Fruit fly (Drosophila melanogaster) whole organism, embryonic: ENCODE data around the gene CG10232.

ENCODE experiments used
- Adf1 ChIP-seq: fragments of 200-800 bp; sonication (Bioruptor generic); IDR thresholded peaks from 2 replicates; pipeline ENCODE4 v1.3.6; 2022; ENCODE audit warnings: missing biosample characterization, missing genetic modification characterization
- Atf-2 ChIP-seq: fragments of 200-800 bp; sonication (Bioruptor generic); optimal IDR thresholded peaks from 2 replicates; lab custom pipeline; 2016; ENCODE audit warnings: missing biosample characterization, missing genetic modification characterization
- B-H1 ChIP-seq: fragments of 200-800 bp; sonication (Bioruptor generic); IDR thresholded peaks from 3 replicates; pipeline ENCODE4 v1.3.6; 2022; ENCODE audit warnings: missing biosample characterization, missing genetic modification characterization
- CG10267 ChIP-seq: fragments of 200-800 bp; sonication (Bioruptor generic); optimal IDR thresholded peaks from 2 replicates; lab custom pipeline; 2018; ENCODE audit warnings: missing biosample characterization, mild to moderate bottlenecking, missing genetic modification characterization, moderate library complexity
- CG11504 ChIP-seq: fragments of 200-800 bp; sonication (Bioruptor generic); optimal IDR thresholded peaks from 3 replicates; lab custom pipeline; 2019; ENCODE audit warnings: missing biosample characterization, mild to moderate bottlenecking, missing genetic modification characterization, moderate library complexity
- CG12299 ChIP-seq: fragments of 200-800 bp; sonication (Bioruptor generic); optimal IDR thresholded peaks from 2 replicates; lab custom pipeline; 2018; ENCODE audit warnings: missing biosample characterization, mild to moderate bottlenecking, missing genetic modification characterization
- CG12744 ChIP-seq: fragments of 200-800 bp; sonication (Bioruptor generic); optimal IDR thresholded peaks from 2 replicates; lab custom pipeline; 2016; ENCODE audit warnings: missing biosample characterization, missing genetic modification characterization
- CG13296 ChIP-seq: fragments of 200-800 bp; sonication (Bioruptor generic); optimal IDR thresholded peaks from 3 replicates; lab custom pipeline; 2018; ENCODE audit warnings: missing biosample characterization, mild to moderate bottlenecking, missing genetic modification characterization
- CG14667 ChIP-seq: fragments of 200-800 bp; sonication (Bioruptor generic); IDR thresholded peaks from 2 replicates; pipeline ENCODE4 v1.3.6; 2022; ENCODE audit warnings: missing biosample characterization, missing genetic modification characterization
- CG14860 ChIP-seq: fragments of 200-800 bp; sonication (Bioruptor generic); IDR thresholded peaks from 3 replicates; pipeline ENCODE4 v1.3.6; 2022; ENCODE audit warnings: missing biosample characterization, missing genetic modification characterization; ENCODE audit not compliant: partially characterized antibody
- CG14965 ChIP-seq: fragments of 200-800 bp; sonication (Bioruptor generic); optimal IDR thresholded peaks from 2 replicates; lab custom pipeline; 2016; ENCODE audit warnings: missing biosample characterization, missing genetic modification characterization, borderline replicate concordance
- CG15269 ChIP-seq: fragments of 200-800 bp; sonication (Bioruptor generic); optimal IDR thresholded peaks from 2 replicates; lab custom pipeline; 2018; ENCODE audit warnings: missing biosample characterization, mild to moderate bottlenecking, missing genetic modification characterization, moderate library complexity
- CG1647 ChIP-seq: fragments of 200-800 bp; sonication (Bioruptor generic); optimal IDR thresholded peaks from 3 replicates; lab custom pipeline; 2016; ENCODE audit warnings: missing biosample characterization, missing genetic modification characterization
- CG31388 ChIP-seq: fragments of 200-800 bp; sonication (Bioruptor generic); optimal IDR thresholded peaks from 2 replicates; lab custom pipeline; 2016; ENCODE audit warnings: missing biosample characterization, missing genetic modification characterization
- CG34376 ChIP-seq: fragments of 200-800 bp; sonication (Bioruptor generic); optimal IDR thresholded peaks from 2 replicates; lab custom pipeline; 2018; ENCODE audit warnings: missing biosample characterization, mild to moderate bottlenecking, missing genetic modification characterization
- CG3838 ChIP-seq: fragments of 200-800 bp; sonication (Bioruptor generic); optimal IDR thresholded peaks from 3 replicates; lab custom pipeline; 2016; ENCODE audit warnings: missing biosample characterization, missing genetic modification characterization
- CG8281 ChIP-seq: fragments of 200-800 bp; sonication (Bioruptor generic); optimal IDR thresholded peaks from 2 replicates; lab custom pipeline; 2018; ENCODE audit warnings: missing biosample characterization, mild to moderate bottlenecking, missing genetic modification characterization, moderate library complexity
- CG8359 ChIP-seq: fragments of 200-800 bp; sonication (Bioruptor generic); optimal IDR thresholded peaks from 2 replicates; lab custom pipeline; 2017; ENCODE audit warnings: missing biosample characterization, mild to moderate bottlenecking, missing genetic modification characterization, borderline replicate concordance
- Dip3 ChIP-seq: fragments of 200-800 bp; sonication (Bioruptor generic); optimal IDR thresholded peaks from 3 replicates; lab custom pipeline; 2016; ENCODE audit warnings: missing biosample characterization, missing genetic modification characterization
- MBD-R2 ChIP-seq: fragments of 200-800 bp; sonication (Bioruptor generic); IDR thresholded peaks from 2 replicates; pipeline ENCODE4 v1.3.6; 2022; ENCODE audit warnings: missing biosample characterization, missing genetic modification characterization
- Max ChIP-seq: fragments of 200-800 bp; sonication (Bioruptor generic); optimal IDR thresholded peaks from 2 replicates; lab custom pipeline; 2016; ENCODE audit warnings: missing biosample characterization, mild to moderate bottlenecking, missing genetic modification characterization
- Mrtf ChIP-seq: fragments of 200-800 bp; sonication (Bioruptor generic); IDR thresholded peaks from 3 replicates; pipeline ENCODE4 v1.3.6; 2022; ENCODE audit warnings: missing biosample characterization, missing genetic modification characterization
- Opbp ChIP-seq: fragments of 200-800 bp; sonication (Bioruptor generic); IDR thresholded peaks from 3 replicates; pipeline ENCODE4 v1.3.6; 2022; ENCODE audit warnings: missing biosample characterization, missing genetic modification characterization; ENCODE audit not compliant: partially characterized antibody
- Ptx1 ChIP-seq: fragments of 200-800 bp; sonication (Bioruptor generic); IDR thresholded peaks from 2 replicates; pipeline ENCODE4 v1.3.6; 2022; ENCODE audit warnings: missing biosample characterization, missing genetic modification characterization
- Ravus ChIP-seq: fragments of 200-800 bp; sonication (Bioruptor generic); IDR thresholded peaks from 2 replicates; pipeline ENCODE4 v1.3.6; 2022; ENCODE audit warnings: missing biosample characterization, missing genetic modification characterization
- Spps ChIP-seq: fragments of 200-800 bp; sonication (Bioruptor generic); optimal IDR thresholded peaks from 2 replicates; lab custom pipeline; 2018; ENCODE audit warnings: missing biosample characterization, mild to moderate bottlenecking, missing genetic modification characterization
- TFAM ChIP-seq: fragments of 200-800 bp; sonication (Bioruptor generic); optimal IDR thresholded peaks from 2 replicates; lab custom pipeline; 2017; ENCODE audit warnings: missing biosample characterization, missing genetic modification characterization, inconsistent platforms
- Xrp1 ChIP-seq: fragments of 200-800 bp; sonication (Bioruptor generic); IDR thresholded peaks from 2 replicates; pipeline ENCODE4 v1.3.6; 2022; ENCODE audit warnings: missing biosample characterization, missing genetic modification characterization
- amos ChIP-seq: fragments of 200-800 bp; sonication (Bioruptor generic); IDR thresholded peaks from 2 replicates; pipeline ENCODE4 v1.3.6; 2022; ENCODE audit warnings: missing biosample characterization, missing genetic modification characterization; ENCODE audit not compliant: partially characterized antibody
- aop ChIP-seq: fragments of 200-800 bp; sonication (Bioruptor generic); IDR thresholded peaks from 2 replicates; pipeline ENCODE4 v1.3.6; 2022; ENCODE audit warnings: missing biosample characterization, missing genetic modification characterization
- bab2 ChIP-seq: fragments of 200-800 bp; sonication (Bioruptor generic); optimal IDR thresholded peaks from 2 replicates; lab custom pipeline; 2016; ENCODE audit warnings: missing biosample characterization, missing genetic modification characterization
- btn ChIP-seq: fragments of 200-800 bp; sonication (Bioruptor generic); optimal IDR thresholded peaks from 2 replicates; lab custom pipeline; 2016; ENCODE audit warnings: missing biosample characterization, missing genetic modification characterization
- cato ChIP-seq: fragments of 200-800 bp; sonication (Bioruptor generic); optimal IDR thresholded peaks from 2 replicates; lab custom pipeline; 2016; ENCODE audit warnings: missing biosample characterization, missing genetic modification characterization, borderline replicate concordance
- caup ChIP-seq: fragments of 200-800 bp; sonication (Bioruptor generic); optimal IDR thresholded peaks from 3 replicates; lab custom pipeline; 2017; ENCODE audit warnings: missing biosample characterization, mild to moderate bottlenecking, missing genetic modification characterization, moderate library complexity; ENCODE audit not compliant: severe bottlenecking
- cg ChIP-seq: fragments of 200-800 bp; sonication (Bioruptor generic); optimal IDR thresholded peaks from 3 replicates; lab custom pipeline; 2019; ENCODE audit warnings: missing biosample characterization, mild to moderate bottlenecking, missing genetic modification characterization, moderate library complexity
- dmrt99B ChIP-seq: fragments of 200-800 bp; sonication (Bioruptor generic); optimal IDR thresholded peaks from 2 replicates; lab custom pipeline; 2018; ENCODE audit warnings: missing biosample characterization, mild to moderate bottlenecking, missing genetic modification characterization, moderate library complexity
- dpn ChIP-seq, 2 experiments: fragments of 200-800 bp; sonication (Bioruptor generic); optimal IDR thresholded peaks; 3 replicates each; lab custom pipeline; 2016; ENCODE audit warnings: missing biosample characterization in 2 of 2, missing genetic modification characterization in 2 of 2
- esg ChIP-seq: fragments of 200-800 bp; sonication (Bioruptor generic); conservative IDR thresholded peaks from 2 replicates; pipeline ENCODE4 v1.3.6; 2022; ENCODE audit warnings: missing biosample characterization, missing genetic modification characterization
- exex ChIP-seq: fragments of 200-800 bp; sonication (Bioruptor generic); optimal IDR thresholded peaks from 4 replicates; lab custom pipeline; 2018; ENCODE audit warnings: missing biosample characterization, mild to moderate bottlenecking, missing genetic modification characterization, moderate library complexity
- gcm ChIP-seq: fragments of 200-800 bp; sonication (Bioruptor generic); optimal IDR thresholded peaks from 2 replicates; lab custom pipeline; 2019; ENCODE audit warnings: missing biosample characterization, mild to moderate bottlenecking, missing genetic modification characterization, moderate library complexity
- grn ChIP-seq: fragments of 200-800 bp; sonication (Bioruptor generic); optimal IDR thresholded peaks from 3 replicates; lab custom pipeline; 2017; ENCODE audit warnings: missing biosample characterization, missing genetic modification characterization
- klu ChIP-seq: fragments of 200-800 bp; sonication (Bioruptor generic); IDR thresholded peaks from 2 replicates; pipeline ENCODE4 v1.3.6; 2022; ENCODE audit warnings: missing biosample characterization, missing genetic modification characterization
- lmd ChIP-seq: fragments of 200-800 bp; sonication (Bioruptor generic); IDR thresholded peaks from 2 replicates; pipeline ENCODE4 v1.3.6; 2022; ENCODE audit warnings: missing biosample characterization, missing genetic modification characterization
- luna ChIP-seq: fragments of 200-800 bp; sonication (Bioruptor generic); optimal IDR thresholded peaks from 2 replicates; lab custom pipeline; 2016; ENCODE audit warnings: missing biosample characterization, missing genetic modification characterization
- mirr ChIP-seq: fragments of 200-800 bp; sonication (Bioruptor generic); optimal IDR thresholded peaks from 3 replicates; lab custom pipeline; 2018; ENCODE audit warnings: missing biosample characterization, mild to moderate bottlenecking, missing genetic modification characterization
- nau ChIP-seq: fragments of 200-800 bp; sonication (Bioruptor generic); optimal IDR thresholded peaks from 3 replicates; lab custom pipeline; 2017; ENCODE audit warnings: missing biosample characterization, mild to moderate bottlenecking, missing genetic modification characterization, missing genetic modification reagents
- otp ChIP-seq: fragments of 200-800 bp; sonication (Bioruptor generic); IDR thresholded peaks from 3 replicates; pipeline ENCODE4, ENCODE4 v1.3.6; 2022; ENCODE audit warnings: missing biosample characterization, missing genetic modification characterization
- sug ChIP-seq: fragments of 200-800 bp; optimal IDR thresholded peaks from 2 replicates; lab custom pipeline; 2019; ENCODE audit warnings: missing biosample characterization, mild to moderate bottlenecking, missing genetic modification characterization, moderate library complexity
- toy ChIP-seq: fragments of 200-800 bp; sonication (Bioruptor generic); IDR thresholded peaks from 2 replicates; pipeline ENCODE4 v1.3.6; 2022; ENCODE audit warnings: missing biosample characterization, missing genetic modification characterization
- twi ChIP-seq: fragments of 200-800 bp; optimal IDR thresholded peaks from 2 replicates; lab custom pipeline; 2019; ENCODE audit warnings: missing biosample characterization, mild to moderate bottlenecking, missing genetic modification characterization, moderate library complexity

Gene CG10232

DNA sequence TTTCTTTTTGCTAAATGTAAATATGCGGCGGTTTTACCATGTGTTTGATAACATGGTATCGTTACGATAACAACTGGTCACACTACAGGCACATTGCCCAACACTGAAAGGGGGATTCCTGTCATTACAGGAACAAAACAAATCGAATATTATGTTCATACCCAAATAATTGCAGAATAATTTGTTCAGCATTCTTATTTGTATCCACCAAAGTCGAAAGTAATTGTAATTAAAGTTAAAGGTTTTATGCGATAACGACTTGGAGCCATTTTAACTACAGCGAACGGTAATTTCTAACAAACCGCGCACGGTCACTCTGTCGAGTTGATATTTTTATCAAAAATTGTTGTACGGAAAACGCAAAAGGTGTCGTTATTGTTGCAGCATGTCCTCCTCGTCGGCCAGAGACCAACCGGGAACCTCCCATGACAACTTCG, 46.0 kb upstream of the CG10232 start, which contains the start of the genes CG10214 and CG10375 (continued):
- TF ChIP-seq sug (tag; lab: Kevin White, UChicago) (peak; percentile 72), CG14667 (GFP tag; lab: Robert Waterston, UW) (no peak), Ravus (GFP tag; lab: Robert Waterston, UW) (no peak), klu (no peak; the same call in 1 of the 2 replicates), dmrt99B (tag; lab: Kevin White, UChicago) (peak; percentile 46), Spps (peak; percentile 44), Mrtf (GFP tag; lab: Robert Waterston, UW) (no peak), CG31388 (GFP tag; lab: Kevin White, UChicago) (peak; percentile 54), nau (GFP tag; lab: Kevin White, UChicago) (no peak), caup (GFP tag; lab: Kevin White, UChicago) (peak; percentile 70), B-H1 (GFP tag; lab: Robert Waterston, UW) (no peak), aop (no peak), CG12299 (tag; lab: Kevin White, UChicago) (peak; percentile 55), CG3838 (GFP tag; lab: Kevin White, UChicago) (peak; percentile 34), Max (GFP tag; lab: Kevin White, UChicago) (peak; percentile 94), dpn (GFP tag; optimal IDR thresholded peaks at IDR 0.05; lab: Kevin White, UChicago) (peak; percentile 82 to 86), CG14965 (GFP tag; lab: Kevin White, UChicago) (no peak), CG10267 (tag; lab: Kevin White, UChicago) (peak; percentile 99), mirr (GFP tag; lab: Kevin White, UChicago) (peak; percentile 57), Dip3 (GFP tag; lab: Kevin White, UChicago) (peak; percentile 80), CG12744 (GFP tag; lab: Kevin White, UChicago) (peak; percentile 1), otp (GFP tag; lab: Robert Waterston, UW) (0 out of 3 replicates have a peak, but pooled peaks have one; percentile 65), gcm (peak; percentile 41), Ptx1 (GFP tag; lab: Robert Waterston, UW) (peak; percentile 67), Adf1 (no peak; the same call in 1 of the 2 replicates), Xrp1 (GFP tag; lab: Robert Waterston, UW) (peak; percentile 62; the same call in 1 of the 2 replicates), MBD-R2 (GFP tag; lab: Robert Waterston, UW) (peak; percentile 92), CG13296 (peak; percentile 31), twi (peak; percentile 85), toy (no peak), CG14860 (GFP tag; lab: Robert Waterston, UW) (0 out of 3 replicates have a peak, but pooled peaks have one; percentile 18), luna (peak; percentile 18), Atf-2 (GFP tag; lab: Kevin White, UChicago) (peak; percentile 10), bab2 (GFP tag; lab: Kevin White, UChicago) (peak; percentile 71), Opbp (peak; percentile 7; the same call in 1 of the 3 replicates), TFAM (GFP tag; lab: Kevin White, UChicago) (no peak), cg (GFP tag; lab: Kevin White, UChicago) (no peak), grn (GFP tag; lab: Kevin White, UChicago) (peak; percentile 20), CG1647 (GFP tag; lab: Kevin White, UChicago) (peak; percentile 82), esg (GFP tag; lab: Robert Waterston, UW) (0 out of 2 replicates have a peak, but pooled peaks have one; percentile 35), cato (GFP tag; lab: Kevin White, UChicago) (peak; percentile 69), CG8281 (tag; lab: Kevin White, UChicago) (no peak), lmd (peak; percentile 65), amos (GFP tag; lab: Robert Waterston, UW) (peak; percentile 33; the same call in 1 of the 2 replicates), CG8359 (no peak), CG15269 (tag; lab: Kevin White, UChicago) (peak; percentile 75), exex (tag; lab: Kevin White, UChicago) (peak; percentile 39), CG11504 (tag; lab: Kevin White, UChicago) (no peak), CG34376 (GFP tag; lab: Kevin White, UChicago) (peak; percentile 67), btn (GFP tag; lab: Kevin White, UChicago) (peak; percentile 50)
